Worm (Caenorhabditis elegans): Measurements from ENCODE around the gene F09F9.3.

Gene F09F9.3

ce11 chrX:4151206-4151605 lies 30.4 kb upstream of the F09F9.3 start:
- TF ChIP-seq tbx-11 (GFP tag; IDR thresholded peaks at IDR 0.05): no peak

ce11 chrX:4148449-4149031 lies 27.7 kb upstream of the F09F9.3 start:
- TF ChIP-seq B0310.2 (tag; optimal IDR thresholded peaks at IDR 0.05) (no peak), tbx-37 (GFP tag; conservative IDR thresholded peaks at IDR 0.05) (no peak), tbx-11 (GFP tag; IDR thresholded peaks at IDR 0.05) (no peak), F13C5.2 (tag; optimal IDR thresholded peaks at IDR 0.05) (no peak), hmbx-1 (tag; optimal IDR thresholded peaks at IDR 0.05) (no peak), pes-1 (GFP tag; IDR thresholded peaks at IDR 0.05) (no peak), ama-1 (optimal IDR thresholded peaks at IDR 0.05) (no peak), scrt-1 (GFP tag; IDR thresholded peaks at IDR 0.05) (no peak), ceh-36 (tag; optimal IDR thresholded peaks at IDR 0.05) (no peak), aly-1 (tag; optimal IDR thresholded peaks at IDR 0.05) (no peak), hmg-4 (GFP tag; optimal IDR thresholded peaks at IDR 0.05) (no peak), ceh-13 (GFP tag; optimal IDR thresholded peaks at IDR 0.05) (no peak), ets-7 (tag; optimal IDR thresholded peaks at IDR 0.05) (no peak), hnd-1 (tag; optimal IDR thresholded peaks at IDR 0.05) (no peak), sea-1 (GFP tag; conservative IDR thresholded peaks at IDR 0.05) (no peak), tra-4 (tag; optimal IDR thresholded peaks at IDR 0.05) (no peak), flt-1 (GFP tag; IDR thresholded peaks at IDR 0.05) (no peak)

ce11 chrX:4147600-4148448 lies 27.0 kb upstream of the F09F9.3 start:
- TF ChIP-seq tra-4 (tag; optimal IDR thresholded peaks at IDR 0.05) (no peak), hmbx-1 (tag; optimal IDR thresholded peaks at IDR 0.05) (no peak), ets-7 (tag; optimal IDR thresholded peaks at IDR 0.05) (no peak), flt-1 (GFP tag; IDR thresholded peaks at IDR 0.05) (no peak), tbx-11 (GFP tag; IDR thresholded peaks at IDR 0.05) (no peak), ama-1 (optimal IDR thresholded peaks at IDR 0.05) (no peak), F13C5.2 (tag; optimal IDR thresholded peaks at IDR 0.05) (no peak), B0310.2 (tag; optimal IDR thresholded peaks at IDR 0.05) (no peak), hmg-4 (GFP tag; optimal IDR thresholded peaks at IDR 0.05) (no peak), tbx-37 (GFP tag; conservative IDR thresholded peaks at IDR 0.05) (no peak), hnd-1 (tag; optimal IDR thresholded peaks at IDR 0.05) (no peak), sea-1 (GFP tag; conservative IDR thresholded peaks at IDR 0.05) (no peak)

- TF ChIP-seq sea-1 (GFP tag; conservative IDR thresholded peaks at IDR 0.05) (no peak), B0310.2 (tag; optimal IDR thresholded peaks at IDR 0.05) (no peak), ceh-36 (tag; optimal IDR thresholded peaks at IDR 0.05) (no peak)
Observed at ce11 chrX:4146798-4147543, 26.1 kb upstream of the F09F9.3 start.

- TF ChIP-seq ets-7 (tag; optimal IDR thresholded peaks at IDR 0.05): no peak
- TF ChIP-seq sea-1 (GFP tag; conservative IDR thresholded peaks at IDR 0.05): no peak
- no peak for TF ChIP-seq tbx-37 (GFP tag; conservative IDR thresholded peaks at IDR 0.05)
- no peak for TF ChIP-seq pes-1 (GFP tag; IDR thresholded peaks at IDR 0.05)
- no peak for TF ChIP-seq aly-1 (tag; optimal IDR thresholded peaks at IDR 0.05)
- TF ChIP-seq hnd-1 (tag; optimal IDR thresholded peaks at IDR 0.05): no peak
- TF ChIP-seq ceh-13 (GFP tag; optimal IDR thresholded peaks at IDR 0.05): no peak
- TF ChIP-seq F13C5.2 (tag; optimal IDR thresholded peaks at IDR 0.05): no peak
- no peak for TF ChIP-seq hmbx-1 (tag; optimal IDR thresholded peaks at IDR 0.05)
- TF ChIP-seq flt-1 (GFP tag; IDR thresholded peaks at IDR 0.05): no peak
- no peak for TF ChIP-seq B0310.2 (tag; optimal IDR thresholded peaks at IDR 0.05)
- no peak for TF ChIP-seq ama-1 (optimal IDR thresholded peaks at IDR 0.05)
- TF ChIP-seq scrt-1 (GFP tag; IDR thresholded peaks at IDR 0.05): no peak
- no peak for TF ChIP-seq tbx-11 (GFP tag; IDR thresholded peaks at IDR 0.05)
- TF ChIP-seq hmg-4 (GFP tag; optimal IDR thresholded peaks at IDR 0.05): no peak
Observed at ce11 chrX:4146046-4146445, 25.2 kb upstream of the F09F9.3 start.

- TF ChIP-seq ceh-13 (GFP tag; optimal IDR thresholded peaks at IDR 0.05): no peak
- TF ChIP-seq ama-1 (optimal IDR thresholded peaks at IDR 0.05): no peak
- peak; percentile 31 for TF ChIP-seq F13C5.2 (tag; optimal IDR thresholded peaks at IDR 0.05)
- no peak for TF ChIP-seq scrt-1 (GFP tag; IDR thresholded peaks at IDR 0.05)
- TF ChIP-seq tbx-11 (GFP tag; IDR thresholded peaks at IDR 0.05): peak; percentile 54; the same call in 1 of the 2 replicates
- TF ChIP-seq tbx-37 (GFP tag; conservative IDR thresholded peaks at IDR 0.05): no peak
- TF ChIP-seq pes-1 (GFP tag; IDR thresholded peaks at IDR 0.05): no peak
Observed at ce11 chrX:4145051-4145826, 24.4 kb upstream of the F09F9.3 start.
